Worm (Caenorhabditis elegans) whole organism, late embryonic: Measurements from ENCODE around the gene F43C11.12.

Experiments used
- C38D4.7 ChIP-seq: fragments of 200-800 bp; sonication (Bioruptor generic); optimal IDR thresholded peaks from 2 replicates; lab custom pipeline; 2018; ENCODE audit warnings: mild to moderate bottlenecking, missing genetic modification characterization, moderate library complexity, missing compliant biosample characterization
- ama-1 ChIP-seq: fragments of 150-350 bp; optimal IDR thresholded peaks from 2 replicates; lab custom pipeline; 2014
- ceh-24 ChIP-seq: sonication (generic microtip); optimal IDR thresholded peaks from 2 replicates; lab custom pipeline; 2016; ENCODE audit warnings: mild to moderate bottlenecking, missing genetic modification characterization, missing compliant biosample characterization
- hlh-15 ChIP-seq: sonication (generic microtip); optimal IDR thresholded peaks from 2 replicates; lab custom pipeline; 2016; ENCODE audit warnings: missing genetic modification characterization, missing compliant biosample characterization
- hlh-8 ChIP-seq: sonication (generic microtip); optimal IDR thresholded peaks from 2 replicates; lab custom pipeline; 2016; ENCODE audit warnings: missing genotype, missing genetic modification characterization, missing compliant biosample characterization
- madf-2 ChIP-seq: sonication (generic microtip); optimal IDR thresholded peaks from 2 replicates; lab custom pipeline; 2017; ENCODE audit warnings: missing genetic modification characterization, missing compliant biosample characterization
- nhr-11 ChIP-seq: fragments of 150-350 bp; optimal IDR thresholded peaks from 2 replicates; lab custom pipeline; 2014; ENCODE audit warnings: missing biosample characterization, missing genetic modification characterization
- tbx-2 ChIP-seq: sonication (generic microtip); optimal IDR thresholded peaks from 2 replicates; lab custom pipeline; 2016; ENCODE audit warnings: missing genetic modification characterization, missing compliant biosample characterization

- TF ChIP-seq hlh-8 (tag; lab: Kevin White, UChicago) (no peak), nhr-11 (tag; lab: Kevin White, UChicago) (no peak), tbx-2 (tag; lab: Kevin White, UChicago) (no peak), ceh-24 (no peak), ama-1 (lab: Kevin White, UChicago) (no peak), C38D4.7 (GFP tag; lab: Kevin White, UChicago) (no peak), madf-2 (tag; lab: Kevin White, UChicago) (no peak), hlh-15 (no peak)
Observed at ce11 chrII:2346672-2347071, 19.9 kb downstream of the F43C11.12 start, which contains the start of gene F43C11.4.
